Worm (Caenorhabditis elegans) whole organism, late embryonic: ENCODE measurements around the gene R02F2.5.

Source experiments
- K09A11.1 ChIP-seq: sonication (generic microtip); optimal IDR thresholded peaks from 2 replicates; lab custom pipeline; 2017; ENCODE audit warnings: antibody characterized with exemption, mild to moderate bottlenecking, missing genetic modification characterization, missing compliant biosample characterization; ENCODE audit not compliant: insufficient read depth
- fkh-10 ChIP-seq: fragments of 150-350 bp; optimal IDR thresholded peaks from 2 replicates; lab custom pipeline; 2014; ENCODE audit warnings: missing biosample characterization, missing genetic modification reagents, missing genetic modification characterization
- lim-6 ChIP-seq: sonication (generic microtip); optimal IDR thresholded peaks from 2 replicates; lab custom pipeline; 2016; ENCODE audit warnings: missing genetic modification characterization, missing compliant biosample characterization

DNA sequence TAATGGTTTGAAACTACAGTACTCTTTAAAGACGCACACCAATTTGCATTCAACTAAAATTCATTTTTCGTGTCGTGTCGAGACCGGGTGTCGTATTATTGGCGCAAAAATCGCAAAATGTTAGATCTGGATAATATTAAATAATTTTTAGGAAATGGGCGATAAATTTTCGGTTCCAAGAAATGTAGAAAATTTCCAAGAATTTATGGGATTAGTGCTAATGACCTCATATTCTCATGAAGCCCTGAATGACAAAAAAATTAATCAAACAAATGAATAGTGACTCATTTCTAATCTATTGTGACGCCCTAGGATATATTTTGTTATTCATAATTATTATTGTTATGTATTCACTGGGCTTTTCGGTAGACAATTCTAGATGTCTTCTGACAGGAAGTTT, 21.6 kb downstream of the R02F2.5 start:
- TF ChIP-seq K09A11.1 (tag; lab: Kevin White, UChicago) (no peak), fkh-10 (GFP tag; lab: Kevin White, UChicago) (no peak), lim-6 (no peak)
